Worm (Caenorhabditis elegans) whole organism, L1 larva: ENCODE data around the gene Y32G9A.2.

Source experiments
- C04F5.9 ChIP-seq: sonication (generic microtip); optimal IDR thresholded peaks from 2 replicates; lab custom pipeline; 2016; ENCODE audit warnings: missing genetic modification characterization, missing compliant biosample characterization
- C34B4.2 ChIP-seq: sonication (generic microtip); optimal IDR thresholded peaks from 2 replicates; lab custom pipeline; 2017; ENCODE audit warnings: mild to moderate bottlenecking, missing genetic modification characterization, missing compliant biosample characterization
- F16B12.6 ChIP-seq: fragments of 150-350 bp; optimal IDR thresholded peaks from 2 replicates; lab custom pipeline; 2014; ENCODE audit warnings: missing biosample characterization, missing genetic modification characterization
- Y116A8C.19 ChIP-seq: sonication (generic microtip); optimal IDR thresholded peaks from 2 replicates; lab custom pipeline; 2016; ENCODE audit warnings: missing compliant biosample characterization, missing genetic modification characterization, borderline replicate concordance
- aha-1 ChIP-seq: fragments of 150-350 bp; optimal IDR thresholded peaks from 2 replicates; lab custom pipeline; 2014; ENCODE audit warnings: missing biosample characterization, missing genetic modification characterization
- aly-2 ChIP-seq: fragments of 150-350 bp; optimal IDR thresholded peaks from 2 replicates; lab custom pipeline; 2014; ENCODE audit warnings: missing biosample characterization, missing genetic modification characterization
- ama-1 ChIP-seq: fragments of 150-350 bp; optimal IDR thresholded peaks from 2 replicates; lab custom pipeline; 2014
- ceh-63 ChIP-seq: fragments of 200-800 bp; sonication (Bioruptor generic); optimal IDR thresholded peaks from 2 replicates; lab custom pipeline; 2018; ENCODE audit warnings: mild to moderate bottlenecking, missing genetic modification characterization, missing compliant biosample characterization
- ceh-8 ChIP-seq: fragments of 200-800 bp; sonication (Bioruptor generic); optimal IDR thresholded peaks from 2 replicates; lab custom pipeline; 2018; ENCODE audit warnings: mild to moderate bottlenecking, missing genetic modification characterization, moderate library complexity, missing compliant biosample characterization
- ceh-82 ChIP-seq, 3 experiments: fragments of 150-350 bp in 1 of 3; sonication (generic microtip) in 2 of 3; optimal IDR thresholded peaks; 2 replicates each; lab custom pipeline; 2014 to 2017; ENCODE audit warnings: missing biosample characterization in 3 of 3, missing genetic modification characterization in 3 of 3
- ceh-88 ChIP-seq: fragments of 200-800 bp; sonication (Bioruptor generic); IDR thresholded peaks from 2 replicates; pipeline ENCODE4 v1.3.6; 2022; ENCODE audit warnings: missing genetic modification characterization, missing compliant biosample characterization
- ceh-90 ChIP-seq: sonication (generic microtip); optimal IDR thresholded peaks from 2 replicates; lab custom pipeline; 2016; ENCODE audit warnings: missing genetic modification characterization, missing compliant biosample characterization
- ces-1 ChIP-seq: fragments of 150-350 bp; optimal IDR thresholded peaks from 2 replicates; lab custom pipeline; 2014; ENCODE audit warnings: missing biosample characterization, missing genetic modification reagents, missing genetic modification characterization
- dpl-1 ChIP-seq, 3 experiments: fragments of 150-350 bp in 2 of 3; sonication (generic microtip) in 1 of 3; optimal IDR thresholded peaks; 2 replicates each; lab custom pipeline; 2014 to 2017; ENCODE audit warnings: missing biosample characterization in 3 of 3, missing genetic modification characterization in 3 of 3, missing genetic modification reagents in 3 of 3
- efl-1 ChIP-seq, 4 experiments: fragments of 150-350 bp; optimal IDR thresholded peaks in 3 of 4; peaks in 1 of 4; 1 replicate in 1 of 4; 2 replicates in 3 of 4; lab custom pipeline; 2014; ENCODE audit warnings: missing biosample characterization in 2 of 4, missing genetic modification characterization in 2 of 4, missing genetic modification reagents in 2 of 4
- efl-3 ChIP-seq: fragments of 200-800 bp; sonication (Bioruptor generic); optimal IDR thresholded peaks from 2 replicates; lab custom pipeline; 2018; ENCODE audit warnings: mild to moderate bottlenecking, missing genetic modification characterization, missing compliant biosample characterization
- elt-3 ChIP-seq, 6 experiments: fragments of 150-350 bp in 1 of 6; sonication (generic microtip); optimal IDR thresholded peaks; 2 replicates each; lab custom pipeline; 2017 to 2018; ENCODE audit warnings: missing biosample characterization in 6 of 6, missing genetic modification characterization in 6 of 6, inconsistent platforms in 1 of 6
- fkh-10 ChIP-seq: sonication (generic microtip); optimal IDR thresholded peaks from 2 replicates; lab custom pipeline; 2017; ENCODE audit warnings: missing biosample characterization, missing genetic modification reagents, missing genetic modification characterization
- fkh-4 ChIP-seq: sonication (generic microtip); optimal IDR thresholded peaks from 2 replicates; lab custom pipeline; 2016; ENCODE audit warnings: missing compliant biosample characterization, missing genetic modification characterization, borderline replicate concordance
- fos-1 ChIP-seq: fragments of 150-350 bp; optimal IDR thresholded peaks from 2 replicates; lab custom pipeline; 2014; ENCODE audit warnings: missing biosample characterization, missing genetic modification characterization
- hpl-2 ChIP-seq: fragments of 150-350 bp; optimal IDR thresholded peaks from 2 replicates; lab custom pipeline; 2014; ENCODE audit warnings: missing biosample characterization, missing genetic modification reagents, missing genetic modification characterization
- isw-1 ChIP-seq: fragments of 200-800 bp; sonication (Bioruptor generic); IDR thresholded peaks from 2 replicates; pipeline ENCODE4 v1.3.6; 2022; ENCODE audit warnings: missing genetic modification characterization, missing compliant biosample characterization
- jun-1 ChIP-seq: fragments of 150-350 bp; optimal IDR thresholded peaks from 2 replicates; lab custom pipeline; 2014; ENCODE audit warnings: missing biosample characterization, missing genetic modification reagents, missing genetic modification characterization
- lin-13 ChIP-seq: fragments of 150-350 bp; optimal IDR thresholded peaks from 2 replicates; lab custom pipeline; 2014; ENCODE audit warnings: missing biosample characterization, missing genetic modification reagents, missing genetic modification characterization
- lin-35 ChIP-seq, 2 experiments: fragments of 150-350 bp; optimal IDR thresholded peaks; 2 replicates each; lab custom pipeline; 2014; ENCODE audit warnings: missing biosample characterization in 2 of 2, missing genetic modification characterization in 2 of 2, missing genetic modification reagents in 2 of 2
- lin-39 ChIP-seq: fragments of 150-350 bp; optimal IDR thresholded peaks from 2 replicates; lab custom pipeline; 2014; ENCODE audit warnings: missing biosample characterization, missing genetic modification reagents, missing genetic modification characterization
- lsy-2 ChIP-seq, 2 experiments: fragments of 150-350 bp; optimal IDR thresholded peaks; 2 replicates each; lab custom pipeline; 2014; ENCODE audit warnings: missing biosample characterization in 2 of 2, missing genetic modification characterization in 2 of 2
- mef-2 ChIP-seq: fragments of 150-350 bp; optimal IDR thresholded peaks from 2 replicates; lab custom pipeline; 2014; ENCODE audit warnings: missing biosample characterization, missing genetic modification characterization
- mep-1 ChIP-seq: fragments of 150-350 bp; optimal IDR thresholded peaks from 2 replicates; lab custom pipeline; 2014; ENCODE audit warnings: missing biosample characterization, missing genetic modification characterization
- nhr-11 ChIP-seq: fragments of 150-350 bp; optimal IDR thresholded peaks from 2 replicates; lab custom pipeline; 2014; ENCODE audit warnings: missing biosample characterization, missing genetic modification characterization
- nhr-19 ChIP-seq: fragments of 200-800 bp; sonication (Bioruptor generic); conservative IDR thresholded peaks from 2 replicates; pipeline ENCODE4 v1.3.6; 2022; ENCODE audit warnings: missing genetic modification characterization, missing compliant biosample characterization
- nhr-20 ChIP-seq: sonication (generic microtip); optimal IDR thresholded peaks from 2 replicates; lab custom pipeline; 2016; ENCODE audit warnings: mild to moderate bottlenecking, missing genetic modification characterization, missing compliant biosample characterization
- nhr-237 ChIP-seq: fragments of 150-350 bp; optimal IDR thresholded peaks from 2 replicates; lab custom pipeline; 2014; ENCODE audit warnings: missing biosample characterization, missing genetic modification characterization
- nhr-47 ChIP-seq: sonication (generic microtip); optimal IDR thresholded peaks from 2 replicates; lab custom pipeline; 2016; ENCODE audit warnings: mild to moderate bottlenecking, missing genetic modification characterization, moderate library complexity, missing compliant biosample characterization
- nhr-71 ChIP-seq: sonication (generic microtip); optimal IDR thresholded peaks from 2 replicates; lab custom pipeline; 2016; ENCODE audit warnings: mild to moderate bottlenecking, missing genetic modification characterization, moderate library complexity, missing compliant biosample characterization
- nhr-77 ChIP-seq: fragments of 150-350 bp; optimal IDR thresholded peaks from 2 replicates; lab custom pipeline; 2014; ENCODE audit warnings: missing biosample characterization, missing genetic modification characterization
- nhr-84 ChIP-seq: sonication (generic microtip); optimal IDR thresholded peaks from 2 replicates; lab custom pipeline; 2017; ENCODE audit warnings: missing biosample characterization, missing genetic modification characterization
- nhr-85 ChIP-seq: sonication (generic microtip); peaks from one replicate; lab custom pipeline; 2016; ENCODE audit warnings: missing genetic modification characterization, inconsistent platforms, missing compliant biosample characterization
- rnt-1 ChIP-seq: sonication (generic microtip); optimal IDR thresholded peaks from 2 replicates; lab custom pipeline; 2016; ENCODE audit warnings: mild to moderate bottlenecking, missing genetic modification characterization, moderate library complexity, missing compliant biosample characterization
- skn-1 ChIP-seq: fragments of 150-350 bp; optimal IDR thresholded peaks from 2 replicates; lab custom pipeline; 2014; ENCODE audit warnings: missing biosample characterization, missing genetic modification characterization
- snpc-4 ChIP-seq: fragments of 150-350 bp; optimal IDR thresholded peaks from 2 replicates; lab custom pipeline; 2014; ENCODE audit warnings: missing biosample characterization, missing genetic modification characterization
- sox-4 ChIP-seq: sonication (generic microtip); optimal IDR thresholded peaks from 2 replicates; lab custom pipeline; 2016; ENCODE audit warnings: missing genetic modification characterization, missing compliant biosample characterization
- tbx-2 ChIP-seq: sonication (generic microtip); optimal IDR thresholded peaks from 2 replicates; lab custom pipeline; 2016; ENCODE audit warnings: missing genetic modification characterization, missing compliant biosample characterization
- tlp-1 ChIP-seq: fragments of 150-350 bp; optimal IDR thresholded peaks from 2 replicates; lab custom pipeline; 2014; ENCODE audit warnings: missing biosample characterization, missing genetic modification characterization
- unc-30 ChIP-seq: sonication (generic microtip); optimal IDR thresholded peaks from 2 replicates; lab custom pipeline; 2017; ENCODE audit warnings: missing biosample characterization, missing genetic modification characterization
- unc-62 ChIP-seq: fragments of 150-350 bp; optimal IDR thresholded peaks from 2 replicates; lab custom pipeline; 2014; ENCODE audit warnings: missing biosample characterization, missing genetic modification reagents, missing genetic modification characterization
- unc-86 ChIP-seq: sonication (generic microtip); optimal IDR thresholded peaks from 2 replicates; lab custom pipeline; 2016; ENCODE audit warnings: missing genetic modification characterization, missing compliant biosample characterization
- vab-15 ChIP-seq: sonication (generic microtip); optimal IDR thresholded peaks from 2 replicates; lab custom pipeline; 2017; ENCODE audit warnings: missing genotype, mild to moderate bottlenecking, missing genetic modification characterization, missing compliant biosample characterization
- zag-1 ChIP-seq: fragments of 150-350 bp; optimal IDR thresholded peaks from 2 replicates; lab custom pipeline; 2014; ENCODE audit warnings: missing biosample characterization, missing genetic modification characterization
- zip-4 ChIP-seq: fragments of 200-800 bp; sonication (Bioruptor generic); optimal IDR thresholded peaks from 2 replicates; lab custom pipeline; 2018; ENCODE audit warnings: mild to moderate bottlenecking, missing genetic modification characterization, moderate library complexity, missing compliant biosample characterization
- ztf-11 ChIP-seq, 2 experiments: sonication (generic microtip); optimal IDR thresholded peaks; 2 replicates each; lab custom pipeline; 2016 to 2017; ENCODE audit warnings: missing genetic modification characterization in 2 of 2, missing biosample characterization in 1 of 2, missing compliant biosample characterization in 1 of 2
- ztf-4 ChIP-seq: fragments of 150-350 bp; optimal IDR thresholded peaks from 2 replicates; lab custom pipeline; 2014; ENCODE audit warnings: missing biosample characterization, missing genetic modification characterization

Y32G9A.2 gene

ce11 chrV:1868596-1869263 is 49.6 kb upstream of the Y32G9A.2 start, which contains the start of gene knl-3 (continued):
- TF ChIP-seq elt-3 (tag; optimal IDR thresholded peaks at IDR 0.05; lab: Kevin White, UChicago) (peak in 2 of 6 experiments; percentile 70 to 86), rnt-1 (tag; lab: Kevin White, UChicago) (peak; percentile 95), ztf-4 (tag; lab: Kevin White, UChicago) (peak; percentile 54), fos-1 (tag; lab: Kevin White, UChicago) (peak; percentile 71), lin-13 (GFP tag; lab: Kevin White, UChicago) (peak; percentile 78), mep-1 (tag; lab: Kevin White, UChicago) (peak; percentile 96), ceh-82 (tag; optimal IDR thresholded peaks at IDR 0.05; lab: Kevin White, UChicago) (peak; percentile 95 to 96 (median 95)), nhr-85 (tag; lab: Kevin White, UChicago) (peak; percentile 92), ces-1 (no peak), skn-1 (peak; percentile 82), ceh-63 (GFP tag; lab: Kevin White, UChicago) (no peak), C34B4.2 (tag; lab: Kevin White, UChicago) (no peak), mef-2 (tag; lab: Kevin White, UChicago) (no peak), ceh-88 (GFP tag; lab: Robert Waterston, UW) (peak; percentile 52), sox-4 (tag; lab: Kevin White, UChicago) (peak; percentile 60), nhr-77 (tag; lab: Kevin White, UChicago) (peak; percentile 76), F16B12.6 (tag; lab: Kevin White, UChicago) (peak; percentile 65), ceh-8 (peak; percentile 81), C04F5.9 (tag; lab: Kevin White, UChicago) (peak; percentile 17), nhr-19 (peak; percentile 91), nhr-20 (tag; lab: Kevin White, UChicago) (peak; percentile 89), lin-35 (GFP tag; optimal IDR thresholded peaks at IDR 0.05; lab: Kevin White, UChicago) (peak; percentile 96 to 98), nhr-237 (tag; lab: Kevin White, UChicago) (peak; percentile 42), aly-2 (tag; lab: Kevin White, UChicago) (peak; percentile 81), nhr-11 (tag; lab: Kevin White, UChicago) (peak; percentile 73), nhr-84 (tag; lab: Kevin White, UChicago) (no peak), hpl-2 (no peak), aha-1 (tag; lab: Kevin White, UChicago) (peak; percentile 55), unc-86 (tag; lab: Kevin White, UChicago) (peak; percentile 84), unc-30 (tag; lab: Kevin White, UChicago) (no peak), fkh-4 (tag; lab: Kevin White, UChicago) (peak; percentile 40), vab-15 (tag; lab: Kevin White, UChicago) (peak; percentile 45), nhr-47 (peak; percentile 93), fkh-10 (GFP tag; lab: Kevin White, UChicago) (peak; percentile 61), zag-1 (tag; lab: Kevin White, UChicago) (peak; percentile 61), dpl-1 (GFP tag; optimal IDR thresholded peaks at IDR 0.05; lab: Kevin White, UChicago) (peak; percentile 97 to 98 (median 98)), jun-1 (tag; lab: Kevin White, UChicago) (peak; percentile 74), efl-3 (GFP tag; lab: Kevin White, UChicago) (no peak), lin-39 (tag; lab: Kevin White, UChicago) (peak; percentile 82), ztf-11 (tag; optimal IDR thresholded peaks at IDR 0.05; lab: Kevin White, UChicago) (peak in 1 of 2 experiments; percentile 70), snpc-4 (tag; lab: Kevin White, UChicago) (peak; percentile 76), tbx-2 (tag; lab: Kevin White, UChicago) (peak; percentile 90), isw-1 (GFP tag; lab: Robert Waterston, UW) (peak; percentile 85), lsy-2 (tag; optimal IDR thresholded peaks at IDR 0.05; lab: Kevin White, UChicago) (peak; percentile 91), unc-62 (GFP tag; lab: Kevin White, UChicago) (no peak), ama-1 (no peak), zip-4 (GFP tag; lab: Kevin White, UChicago) (peak; percentile 64), efl-1 (optimal IDR thresholded peaks at IDR 0.05; lab: Kevin White, UChicago) (peak; percentile 92 to 97), efl-1 (GFP tag; optimal IDR thresholded peaks at IDR 0.05 in 1 of 2; lab: Kevin White, UChicago) (peak; percentile 97 to 100), ceh-90 (tag; lab: Kevin White, UChicago) (peak; percentile 40), tlp-1 (tag; lab: Kevin White, UChicago) (no peak), nhr-71 (tag; lab: Kevin White, UChicago) (peak; percentile 92), Y116A8C.19 (tag; lab: Kevin White, UChicago) (no peak)
